Worm (Caenorhabditis elegans) whole organism, late embryonic: ENCODE results near the gene unc-2.

Experiments used
- C38D4.7 ChIP-seq: fragments of 200-800 bp; sonication (Bioruptor generic); optimal IDR thresholded peaks from 2 replicates; lab custom pipeline; 2018; ENCODE audit warnings: mild to moderate bottlenecking, missing genetic modification characterization, moderate library complexity, missing compliant biosample characterization
- K09A11.1 ChIP-seq: sonication (generic microtip); optimal IDR thresholded peaks from 2 replicates; lab custom pipeline; 2017; ENCODE audit warnings: antibody characterized with exemption, mild to moderate bottlenecking, missing genetic modification characterization, missing compliant biosample characterization; ENCODE audit not compliant: insufficient read depth
- ahr-1 ChIP-seq: sonication (generic microtip); optimal IDR thresholded peaks from 2 replicates; lab custom pipeline; 2016; ENCODE audit warnings: missing genetic modification characterization, missing compliant biosample characterization
- ama-1 ChIP-seq: fragments of 150-350 bp; optimal IDR thresholded peaks from 2 replicates; lab custom pipeline; 2014
- ceh-19 ChIP-seq: fragments of 200-800 bp; sonication (Bioruptor generic); optimal IDR thresholded peaks from 2 replicates; lab custom pipeline; 2018; ENCODE audit warnings: mild to moderate bottlenecking, missing genetic modification characterization, missing compliant biosample characterization
- ceh-2 ChIP-seq: sonication (generic microtip); optimal IDR thresholded peaks from 2 replicates; lab custom pipeline; 2016; ENCODE audit warnings: missing genotype, missing genetic modification characterization, missing compliant biosample characterization
- ceh-22 ChIP-seq: sonication (generic microtip); optimal IDR thresholded peaks from 2 replicates; lab custom pipeline; 2017; ENCODE audit warnings: missing biosample characterization, missing genetic modification characterization
- ceh-24 ChIP-seq: sonication (generic microtip); optimal IDR thresholded peaks from 2 replicates; lab custom pipeline; 2016; ENCODE audit warnings: mild to moderate bottlenecking, missing genetic modification characterization, missing compliant biosample characterization
- ceh-31 ChIP-seq: sonication (generic microtip); optimal IDR thresholded peaks from 2 replicates; lab custom pipeline; 2016; ENCODE audit warnings: missing genetic modification characterization, missing compliant biosample characterization
- ceh-45 ChIP-seq: fragments of 200-800 bp; sonication (Bioruptor generic); IDR thresholded peaks from 2 replicates; pipeline ENCODE4 v1.3.6; 2022; ENCODE audit warnings: missing genetic modification reagents, missing genetic modification characterization, missing compliant biosample characterization
- ceh-48 ChIP-seq: sonication (generic microtip); optimal IDR thresholded peaks from 2 replicates; lab custom pipeline; 2016; ENCODE audit warnings: missing genetic modification characterization, inconsistent platforms, missing compliant biosample characterization
- ceh-9 ChIP-seq: sonication (generic microtip); optimal IDR thresholded peaks from 2 replicates; lab custom pipeline; 2016; ENCODE audit warnings: mild to moderate bottlenecking, missing genetic modification characterization, inconsistent platforms, missing compliant biosample characterization
- che-1 ChIP-seq: sonication (generic microtip); optimal IDR thresholded peaks from 2 replicates; lab custom pipeline; 2016; ENCODE audit warnings: mild to moderate bottlenecking, missing genetic modification characterization, missing compliant biosample characterization
- dve-1 ChIP-seq: sonication (generic microtip); optimal IDR thresholded peaks from 2 replicates; lab custom pipeline; 2017; ENCODE audit warnings: antibody characterized with exemption, mild to moderate bottlenecking, missing genetic modification characterization, missing compliant biosample characterization
- ets-4 ChIP-seq: sonication (generic microtip); optimal IDR thresholded peaks from 2 replicates; lab custom pipeline; 2016; ENCODE audit warnings: missing genetic modification characterization, missing compliant biosample characterization
- fax-1 ChIP-seq: sonication (generic microtip); optimal IDR thresholded peaks from 2 replicates; lab custom pipeline; 2016; ENCODE audit warnings: missing genotype, missing genetic modification characterization, missing compliant biosample characterization
- fkh-10 ChIP-seq: fragments of 150-350 bp; optimal IDR thresholded peaks from 2 replicates; lab custom pipeline; 2014; ENCODE audit warnings: missing biosample characterization, missing genetic modification reagents, missing genetic modification characterization
- fkh-6 ChIP-seq: sonication (generic microtip); optimal IDR thresholded peaks from 2 replicates; lab custom pipeline; 2016; ENCODE audit warnings: missing genetic modification characterization, missing compliant biosample characterization
- hlh-30 ChIP-seq: sonication (generic microtip); optimal IDR thresholded peaks from 2 replicates; lab custom pipeline; 2017; ENCODE audit warnings: antibody characterized with exemption, missing genetic modification characterization, missing compliant biosample characterization; ENCODE audit not compliant: insufficient read depth
- lim-6 ChIP-seq: sonication (generic microtip); optimal IDR thresholded peaks from 2 replicates; lab custom pipeline; 2016; ENCODE audit warnings: missing genetic modification characterization, missing compliant biosample characterization
- lin-11 ChIP-seq: fragments of 200-800 bp; sonication (Bioruptor generic); optimal IDR thresholded peaks from 2 replicates; lab custom pipeline; 2018; ENCODE audit warnings: mild to moderate bottlenecking, missing genetic modification characterization, missing compliant biosample characterization
- madf-2 ChIP-seq: sonication (generic microtip); optimal IDR thresholded peaks from 2 replicates; lab custom pipeline; 2017; ENCODE audit warnings: missing genetic modification characterization, missing compliant biosample characterization
- nhr-232 ChIP-seq: sonication (generic microtip); optimal IDR thresholded peaks from 2 replicates; lab custom pipeline; 2016; ENCODE audit warnings: missing genetic modification characterization, missing compliant biosample characterization
- odd-2 ChIP-seq: sonication (generic microtip); optimal IDR thresholded peaks from 2 replicates; lab custom pipeline; 2017; ENCODE audit warnings: antibody characterized with exemption, mild to moderate bottlenecking, missing genetic modification characterization, missing compliant biosample characterization
- pag-3 ChIP-seq: sonication (generic microtip); optimal IDR thresholded peaks from 2 replicates; lab custom pipeline; 2016; ENCODE audit warnings: missing compliant biosample characterization, missing genetic modification characterization, borderline replicate concordance
- pax-1 ChIP-seq: fragments of 150-350 bp; optimal IDR thresholded peaks from 2 replicates; lab custom pipeline; 2014; ENCODE audit warnings: missing biosample characterization, missing genetic modification characterization
- pha-2 ChIP-seq: sonication (generic microtip); optimal IDR thresholded peaks from 2 replicates; lab custom pipeline; 2017; ENCODE audit warnings: mild to moderate bottlenecking, missing genetic modification characterization, missing compliant biosample characterization
- pha-4 ChIP-seq: fragments of 150-350 bp; optimal IDR thresholded peaks from 2 replicates; lab custom pipeline; 2018; ENCODE audit warnings: missing biosample characterization, missing genetic modification reagents, missing genetic modification characterization
- pqm-1 ChIP-seq: sonication (generic microtip); optimal IDR thresholded peaks from 2 replicates; lab custom pipeline; 2016; ENCODE audit warnings: missing genetic modification characterization, missing compliant biosample characterization
- ref-2 ChIP-seq: sonication (generic microtip); optimal IDR thresholded peaks from 2 replicates; lab custom pipeline; 2016; ENCODE audit warnings: missing genetic modification characterization, missing compliant biosample characterization
- rnt-1 ChIP-seq: sonication (generic microtip); optimal IDR thresholded peaks from 2 replicates; lab custom pipeline; 2016; ENCODE audit warnings: missing genetic modification characterization, missing compliant biosample characterization
- sdc-2 ChIP-seq: sonication (generic microtip); optimal IDR thresholded peaks from 2 replicates; lab custom pipeline; 2016; ENCODE audit warnings: missing genotype, missing genetic modification characterization, missing compliant biosample characterization
- sox-4 ChIP-seq: sonication (generic microtip); optimal IDR thresholded peaks from 2 replicates; lab custom pipeline; 2017; ENCODE audit warnings: mild to moderate bottlenecking, missing genetic modification characterization, inconsistent platforms, missing compliant biosample characterization
- syd-9 ChIP-seq: sonication (generic microtip); optimal IDR thresholded peaks from 2 replicates; lab custom pipeline; 2016; ENCODE audit warnings: mild to moderate bottlenecking, missing genetic modification characterization, moderate library complexity, missing compliant biosample characterization
- unc-42 ChIP-seq: sonication (generic microtip); optimal IDR thresholded peaks from 2 replicates; lab custom pipeline; 2016; ENCODE audit warnings: missing genotype, missing genetic modification characterization, missing compliant biosample characterization
- unc-55 ChIP-seq: sonication (generic microtip); optimal IDR thresholded peaks from 2 replicates; lab custom pipeline; 2017; ENCODE audit warnings: missing biosample characterization, missing genetic modification reagents, missing genetic modification characterization
- unc-86 ChIP-seq: sonication (generic microtip); optimal IDR thresholded peaks from 2 replicates; lab custom pipeline; 2016; ENCODE audit warnings: missing genetic modification characterization, missing compliant biosample characterization
- ztf-16 ChIP-seq: sonication (generic microtip); optimal IDR thresholded peaks from 2 replicates; lab custom pipeline; 2017; ENCODE audit warnings: missing genetic modification characterization, missing compliant biosample characterization

unc-2 gene

DNA sequence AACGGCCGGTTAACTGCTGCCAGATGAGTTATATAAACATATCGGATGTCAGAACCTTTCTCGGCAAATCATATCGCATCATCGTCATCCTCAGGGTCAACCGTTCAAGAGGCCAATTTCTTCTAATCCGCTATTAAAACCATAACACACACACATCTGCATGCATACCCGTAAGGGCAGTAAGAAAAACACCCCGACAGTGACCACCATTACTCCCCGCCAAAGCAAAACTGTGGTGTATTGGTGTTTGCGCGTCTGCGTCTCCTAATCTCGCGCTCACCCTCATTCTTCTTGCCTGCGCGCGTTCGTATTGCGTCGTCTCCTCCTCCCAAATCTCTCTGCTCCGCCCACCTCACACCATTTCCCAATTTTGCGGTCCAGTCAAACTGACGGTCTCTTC is 30.2 kb upstream of the unc-2 start (continued):
- TF ChIP-seq pha-2 (tag; lab: Kevin White, UChicago), result no peak
- TF ChIP-seq che-1 (tag; lab: Kevin White, UChicago), result no peak
- peak; percentile 44 for TF ChIP-seq sdc-2 (tag; lab: Kevin White, UChicago)
- TF ChIP-seq ztf-16 (tag; lab: Kevin White, UChicago), result no peak
- TF ChIP-seq hlh-30 (tag; lab: Kevin White, UChicago), result no peak
- no peak for TF ChIP-seq ceh-22 (tag; lab: Kevin White, UChicago)
- no peak for TF ChIP-seq K09A11.1
- TF ChIP-seq ref-2 (tag; lab: Kevin White, UChicago), result peak; percentile 32
- TF ChIP-seq pha-4 (tag; lab: Kevin White, UChicago), result no peak
- no peak for TF ChIP-seq ceh-9 (tag; lab: Kevin White, UChicago)
- no peak for TF ChIP-seq ets-4 (tag; lab: Kevin White, UChicago)
- TF ChIP-seq odd-2 (tag; lab: Kevin White, UChicago), result no peak
- no peak for TF ChIP-seq ceh-48 (tag; lab: Kevin White, UChicago)
- no peak for TF ChIP-seq nhr-232 (tag; lab: Kevin White, UChicago)
- no peak for TF ChIP-seq madf-2 (tag; lab: Kevin White, UChicago)
- no peak for TF ChIP-seq pax-1 (tag; lab: Kevin White, UChicago)
- TF ChIP-seq, all 69 proteins: peak for 7

DNA sequence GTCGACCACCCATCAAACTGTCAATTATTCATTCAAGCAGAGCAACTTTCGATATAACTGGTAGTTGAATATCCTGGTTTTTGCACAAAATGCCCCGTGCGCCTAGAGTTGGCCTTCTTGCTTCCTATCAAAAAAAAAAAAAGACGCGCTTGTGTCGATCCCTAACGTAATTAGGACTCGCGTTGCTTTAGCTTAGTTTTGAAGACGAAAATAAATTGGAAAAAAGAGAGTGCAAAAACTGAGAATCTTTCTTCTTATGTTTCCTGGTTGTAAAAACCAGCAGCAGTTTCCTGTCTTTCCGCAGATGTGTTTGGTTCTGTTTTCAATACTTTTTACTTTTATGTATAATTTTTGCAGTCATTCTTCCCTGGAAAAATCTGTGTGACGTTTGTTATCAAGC is 14.6 kb upstream of the unc-2 start:
- no peak for TF ChIP-seq ceh-45 (GFP tag; lab: Robert Waterston, UW)
- TF ChIP-seq fax-1 (tag; lab: Kevin White, UChicago), result no peak
- TF ChIP-seq syd-9 (tag; lab: Kevin White, UChicago), result no peak
- no peak for TF ChIP-seq unc-55 (GFP tag; lab: Kevin White, UChicago)
- TF ChIP-seq ceh-19, result no peak
- peak; percentile 4 for TF ChIP-seq ceh-31 (tag; lab: Kevin White, UChicago)
- no peak for TF ChIP-seq ahr-1 (tag; lab: Kevin White, UChicago)
- TF ChIP-seq rnt-1 (tag; lab: Kevin White, UChicago), result no peak
- TF ChIP-seq lim-6 (tag; lab: Kevin White, UChicago), result no peak
- TF ChIP-seq ceh-2, result no peak
- no peak for TF ChIP-seq madf-2 (tag; lab: Kevin White, UChicago)
- TF ChIP-seq unc-42 (tag; lab: Kevin White, UChicago), result peak; percentile 37
- TF ChIP-seq K09A11.1, result no peak

DNA sequence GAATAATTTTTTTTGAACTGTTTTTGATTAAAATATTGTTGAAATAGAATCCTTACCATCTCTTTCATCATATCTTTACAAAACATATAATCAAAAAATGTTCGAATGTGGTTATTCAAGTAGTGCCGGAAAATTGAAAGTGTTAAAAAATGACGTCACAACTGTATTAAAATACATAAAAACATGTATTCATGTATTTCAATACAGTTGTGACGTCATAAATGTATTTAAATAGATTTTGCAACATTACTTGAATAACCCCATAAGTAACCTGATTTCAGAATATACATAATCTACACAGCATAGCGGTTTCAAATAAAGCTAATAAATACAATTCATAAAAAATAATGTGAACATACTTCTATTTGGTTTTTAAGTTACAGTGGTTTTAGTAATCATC is 13.6 kb upstream of the unc-2 start:
- TF ChIP-seq lin-11 (tag; lab: Kevin White, UChicago) (no peak), C38D4.7 (GFP tag; lab: Kevin White, UChicago) (no peak), fkh-6 (tag; lab: Kevin White, UChicago) (no peak), fkh-10 (GFP tag; lab: Kevin White, UChicago) (no peak), sox-4 (tag; lab: Kevin White, UChicago) (no peak), nhr-232 (tag; lab: Kevin White, UChicago) (no peak), ceh-19 (no peak), che-1 (tag; lab: Kevin White, UChicago) (no peak), pha-4 (tag; lab: Kevin White, UChicago) (no peak), pqm-1 (tag; lab: Kevin White, UChicago) (no peak), ceh-24 (tag; lab: Kevin White, UChicago) (no peak), unc-86 (no peak), ahr-1 (tag; lab: Kevin White, UChicago) (no peak), ama-1 (lab: Kevin White, UChicago) (no peak), rnt-1 (tag; lab: Kevin White, UChicago) (no peak), pag-3 (tag; lab: Kevin White, UChicago) (no peak)

DNA sequence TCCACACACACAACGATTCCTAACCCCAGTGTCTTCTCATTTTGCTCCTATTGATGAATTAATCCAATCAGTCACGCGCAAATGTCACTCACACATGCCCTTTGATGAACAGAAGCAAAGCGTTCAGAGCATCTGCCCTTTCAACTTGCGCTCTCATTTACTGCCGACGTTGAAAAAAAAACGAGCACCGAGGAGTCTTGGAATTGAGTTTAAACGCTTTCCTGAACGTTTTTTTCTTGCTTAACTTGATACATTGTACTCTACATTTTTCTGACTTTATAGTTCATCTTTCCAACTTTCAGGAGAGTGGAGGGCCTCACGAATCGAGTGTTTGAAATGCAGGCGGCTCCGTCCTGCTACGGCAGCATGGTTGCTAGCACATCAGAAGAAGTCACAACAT is 8.4 kb upstream of the unc-2 start, which contains the start of gene cgef-1:
cgef-1 (plus strand) TSS at position 301 of the 400 bp plus-strand sequence.
- TF ChIP-seq unc-42 (tag; lab: Kevin White, UChicago) (peak; percentile 39), ceh-31 (tag; lab: Kevin White, UChicago) (no peak), dve-1 (tag; lab: Kevin White, UChicago) (no peak), che-1 (tag; lab: Kevin White, UChicago) (no peak), unc-86 (no peak)
